Worm (Caenorhabditis elegans): Measurements from ENCODE around the gene cyn-4.

Gene cyn-4

DNA sequence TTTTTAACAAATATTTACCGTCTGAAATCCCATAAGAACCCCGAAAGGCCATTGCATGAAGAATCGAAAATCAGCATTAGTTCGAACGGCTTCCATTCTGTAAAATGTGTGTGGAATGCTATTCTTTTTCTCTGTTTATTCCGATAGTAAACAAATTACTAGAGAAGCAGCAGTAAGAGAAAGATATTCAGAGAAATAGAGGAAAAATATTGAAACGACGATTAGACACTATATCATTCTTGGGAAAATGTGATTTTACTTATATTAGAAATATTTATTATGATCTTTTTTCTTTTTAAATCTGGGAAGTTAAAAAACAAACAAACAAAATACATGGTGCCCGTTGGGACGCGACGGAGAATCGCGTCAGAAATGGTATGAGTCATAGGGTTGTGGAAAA is 28.9 kb downstream of the cyn-4 start, which contains the start of gene M106.8:
M106.8 (minus strand) TSS at position 101 of the 400 bp plus-strand sequence.
- TF ChIP-seq B0310.2 (tag; optimal IDR thresholded peaks at IDR 0.05) (no peak), tra-4 (tag; optimal IDR thresholded peaks at IDR 0.05) (no peak), ama-1 (optimal IDR thresholded peaks at IDR 0.05) (no peak), tbx-37 (GFP tag; conservative IDR thresholded peaks at IDR 0.05) (no peak), ets-7 (tag; optimal IDR thresholded peaks at IDR 0.05) (no peak), flt-1 (GFP tag; IDR thresholded peaks at IDR 0.05) (no peak), hnd-1 (tag; optimal IDR thresholded peaks at IDR 0.05) (no peak), aly-1 (tag; optimal IDR thresholded peaks at IDR 0.05) (no peak), hmg-4 (GFP tag; optimal IDR thresholded peaks at IDR 0.05) (no peak), F13C5.2 (tag; optimal IDR thresholded peaks at IDR 0.05) (no peak), scrt-1 (GFP tag; IDR thresholded peaks at IDR 0.05) (no peak), ceh-13 (GFP tag; optimal IDR thresholded peaks at IDR 0.05) (no peak), ceh-36 (tag; optimal IDR thresholded peaks at IDR 0.05) (no peak), pes-1 (GFP tag; IDR thresholded peaks at IDR 0.05) (no peak), tbx-11 (GFP tag; IDR thresholded peaks at IDR 0.05) (no peak), hmbx-1 (tag; optimal IDR thresholded peaks at IDR 0.05) (no peak), sea-1 (GFP tag; conservative IDR thresholded peaks at IDR 0.05) (no peak)

DNA sequence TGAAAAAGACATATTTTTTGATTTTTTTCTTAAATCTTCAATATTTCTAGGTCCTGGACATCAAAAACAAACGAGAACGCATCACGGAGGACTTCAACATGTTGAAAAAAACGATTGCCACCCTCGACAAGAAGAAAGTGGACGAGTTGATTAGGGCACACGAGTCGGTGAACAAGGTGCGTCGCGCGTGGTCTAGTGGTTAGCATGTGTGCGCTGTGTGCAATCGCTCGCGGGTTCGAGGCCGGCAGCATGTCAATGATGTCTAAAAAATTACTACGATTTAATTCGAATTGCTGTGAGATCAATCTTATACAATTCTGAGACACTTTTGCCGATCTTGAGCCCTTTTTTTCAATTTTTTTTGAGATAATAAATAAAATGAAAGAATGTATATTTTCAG is 32.3 kb downstream of the cyn-4 start:
- TF ChIP-seq ama-1 (optimal IDR thresholded peaks at IDR 0.05) (peak; percentile 89), hmbx-1 (tag; optimal IDR thresholded peaks at IDR 0.05) (peak; percentile 92), ceh-13 (GFP tag; optimal IDR thresholded peaks at IDR 0.05) (peak; percentile 96), tbx-37 (GFP tag; conservative IDR thresholded peaks at IDR 0.05) (peak; percentile 93), pes-1 (GFP tag; IDR thresholded peaks at IDR 0.05) (peak; percentile 96), tra-4 (tag; optimal IDR thresholded peaks at IDR 0.05) (peak; percentile 94), scrt-1 (GFP tag; IDR thresholded peaks at IDR 0.05) (peak; percentile 98), F13C5.2 (tag; optimal IDR thresholded peaks at IDR 0.05) (peak; percentile 97), hnd-1 (tag; optimal IDR thresholded peaks at IDR 0.05) (peak; percentile 91), flt-1 (GFP tag; IDR thresholded peaks at IDR 0.05) (peak; percentile 96), ceh-36 (tag; optimal IDR thresholded peaks at IDR 0.05) (peak; percentile 96), aly-1 (tag; optimal IDR thresholded peaks at IDR 0.05) (peak; percentile 96), tbx-11 (GFP tag; IDR thresholded peaks at IDR 0.05) (peak; percentile 94), B0310.2 (tag; optimal IDR thresholded peaks at IDR 0.05) (peak; percentile 89), ets-7 (tag; optimal IDR thresholded peaks at IDR 0.05) (peak; percentile 83), sea-1 (GFP tag; conservative IDR thresholded peaks at IDR 0.05) (peak; percentile 92), hmg-4 (GFP tag; optimal IDR thresholded peaks at IDR 0.05) (peak; percentile 99)

DNA sequence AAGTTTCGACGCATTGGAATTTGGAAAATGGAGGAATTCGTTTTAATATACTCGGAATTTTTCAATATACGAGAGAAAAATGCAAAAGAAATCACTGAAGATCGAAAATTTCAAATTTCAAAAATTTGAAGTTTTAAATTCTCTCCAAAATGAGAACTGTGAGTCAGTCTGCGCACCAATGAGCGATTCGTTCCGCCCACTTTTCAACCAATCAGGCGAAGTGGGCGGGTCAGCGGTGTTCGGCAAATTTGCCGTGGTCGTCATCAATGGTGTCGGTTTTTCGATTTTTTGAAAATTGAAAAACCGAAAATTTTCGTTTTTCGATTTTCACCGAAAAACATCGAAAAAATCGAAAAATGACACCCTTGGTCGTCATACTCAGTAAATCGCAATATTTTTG is 33.9 kb downstream of the cyn-4 start:
- no peak for TF ChIP-seq hmg-4 (GFP tag; optimal IDR thresholded peaks at IDR 0.05)
- TF ChIP-seq pes-1 (GFP tag; IDR thresholded peaks at IDR 0.05) = no peak
- TF ChIP-seq ceh-13 (GFP tag; optimal IDR thresholded peaks at IDR 0.05) = no peak
- TF ChIP-seq aly-1 (tag; optimal IDR thresholded peaks at IDR 0.05) = no peak
- TF ChIP-seq hnd-1 (tag; optimal IDR thresholded peaks at IDR 0.05) = no peak
- no peak for TF ChIP-seq sea-1 (GFP tag; conservative IDR thresholded peaks at IDR 0.05)
- TF ChIP-seq hmbx-1 (tag; optimal IDR thresholded peaks at IDR 0.05) = no peak
- TF ChIP-seq tbx-37 (GFP tag; conservative IDR thresholded peaks at IDR 0.05) = no peak
- no peak for TF ChIP-seq flt-1 (GFP tag; IDR thresholded peaks at IDR 0.05)
- TF ChIP-seq tra-4 (tag; optimal IDR thresholded peaks at IDR 0.05) = no peak
- no peak for TF ChIP-seq tbx-11 (GFP tag; IDR thresholded peaks at IDR 0.05)
- TF ChIP-seq ceh-36 (tag; optimal IDR thresholded peaks at IDR 0.05) = no peak
- no peak for TF ChIP-seq scrt-1 (GFP tag; IDR thresholded peaks at IDR 0.05)
- no peak for TF ChIP-seq B0310.2 (tag; optimal IDR thresholded peaks at IDR 0.05)
- no peak for TF ChIP-seq F13C5.2 (tag; optimal IDR thresholded peaks at IDR 0.05)
- TF ChIP-seq ama-1 (optimal IDR thresholded peaks at IDR 0.05) = no peak
- no peak for TF ChIP-seq ets-7 (tag; optimal IDR thresholded peaks at IDR 0.05)

DNA sequence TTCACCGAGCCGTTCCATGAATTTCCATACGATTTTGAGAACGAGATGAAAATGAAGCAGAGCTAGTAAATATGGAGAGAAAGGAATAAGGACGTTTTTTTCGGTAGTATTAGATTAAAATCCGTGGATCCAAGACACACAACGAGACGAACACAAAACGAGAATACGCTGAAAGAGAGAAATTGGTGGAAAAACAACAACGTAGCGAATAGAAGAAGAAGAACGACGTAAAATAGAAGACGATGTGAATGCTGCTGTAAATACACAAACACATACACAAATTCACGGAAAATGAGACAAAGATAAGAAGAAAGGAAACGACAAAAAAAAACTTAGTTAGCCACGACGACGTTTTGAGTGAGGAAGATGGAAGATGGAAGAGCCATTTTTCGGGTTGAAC is 37.7 kb downstream of the cyn-4 start:
- TF ChIP-seq scrt-1 (GFP tag; IDR thresholded peaks at IDR 0.05) (no peak), sea-1 (GFP tag; conservative IDR thresholded peaks at IDR 0.05) (no peak), tbx-37 (GFP tag; conservative IDR thresholded peaks at IDR 0.05) (no peak), hmg-4 (GFP tag; optimal IDR thresholded peaks at IDR 0.05) (no peak), ama-1 (optimal IDR thresholded peaks at IDR 0.05) (no peak), aly-1 (tag; optimal IDR thresholded peaks at IDR 0.05) (no peak), ets-7 (tag; optimal IDR thresholded peaks at IDR 0.05) (no peak), tra-4 (tag; optimal IDR thresholded peaks at IDR 0.05) (no peak), hmbx-1 (tag; optimal IDR thresholded peaks at IDR 0.05) (no peak), tbx-11 (GFP tag; IDR thresholded peaks at IDR 0.05) (no peak), F13C5.2 (tag; optimal IDR thresholded peaks at IDR 0.05) (no peak), flt-1 (GFP tag; IDR thresholded peaks at IDR 0.05) (no peak)

DNA sequence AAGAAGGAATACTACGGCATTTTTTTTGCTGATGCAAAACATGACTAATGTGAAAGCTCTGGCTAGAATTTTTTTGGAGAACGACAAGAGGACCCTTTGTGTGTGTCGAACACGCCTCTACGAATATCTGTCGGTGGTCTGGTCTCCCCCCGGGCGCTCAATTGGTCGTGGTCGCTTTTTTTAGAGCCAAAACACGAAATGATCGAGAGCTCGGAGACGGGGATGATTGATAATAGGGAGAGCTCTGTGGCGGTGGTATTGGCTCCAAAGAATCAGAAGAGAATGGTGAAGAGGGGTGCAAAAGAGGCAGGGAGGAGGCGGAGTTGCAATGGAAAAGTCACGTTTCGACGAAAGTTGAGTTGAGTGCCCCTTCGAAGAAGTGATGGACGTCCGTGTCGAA is 42.8 kb downstream of the cyn-4 start:
- TF ChIP-seq hmg-4 (GFP tag; optimal IDR thresholded peaks at IDR 0.05) (no peak), ets-7 (tag; optimal IDR thresholded peaks at IDR 0.05) (no peak), flt-1 (GFP tag; IDR thresholded peaks at IDR 0.05) (no peak), ama-1 (optimal IDR thresholded peaks at IDR 0.05) (no peak), aly-1 (tag; optimal IDR thresholded peaks at IDR 0.05) (no peak), sea-1 (GFP tag; conservative IDR thresholded peaks at IDR 0.05) (no peak), tra-4 (tag; optimal IDR thresholded peaks at IDR 0.05) (no peak), F13C5.2 (tag; optimal IDR thresholded peaks at IDR 0.05) (no peak)

DNA sequence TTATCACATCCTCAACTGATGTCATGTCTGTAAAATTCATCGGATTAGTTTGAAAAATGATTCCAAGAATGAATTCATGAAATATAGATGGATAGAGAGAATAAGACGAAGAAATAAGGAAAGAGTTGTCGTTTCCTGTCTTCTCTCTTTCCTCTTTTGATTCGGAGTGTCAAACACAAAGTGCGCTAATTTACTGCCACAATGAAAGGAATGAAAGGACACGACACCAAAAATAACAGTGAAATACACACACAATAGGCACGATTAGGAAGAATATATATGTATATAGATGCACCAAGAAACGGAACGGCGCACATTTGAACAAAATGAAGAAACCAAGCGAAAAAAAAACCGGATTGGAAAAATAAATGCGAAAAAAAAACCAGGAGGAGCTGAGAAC is 43.3 kb downstream of the cyn-4 start, which contains the start of gene VM106R.1:
VM106R.1 (minus strand) TSS at position 101 of the 400 bp plus-strand sequence.
- TF ChIP-seq hmbx-1 (tag; optimal IDR thresholded peaks at IDR 0.05) = no peak
- TF ChIP-seq ama-1 (optimal IDR thresholded peaks at IDR 0.05) = no peak
- no peak for TF ChIP-seq tbx-37 (GFP tag; conservative IDR thresholded peaks at IDR 0.05)
- no peak for TF ChIP-seq F13C5.2 (tag; optimal IDR thresholded peaks at IDR 0.05)
- TF ChIP-seq flt-1 (GFP tag; IDR thresholded peaks at IDR 0.05) = no peak
- no peak for TF ChIP-seq ceh-36 (tag; optimal IDR thresholded peaks at IDR 0.05)
- no peak for TF ChIP-seq tra-4 (tag; optimal IDR thresholded peaks at IDR 0.05)
- TF ChIP-seq scrt-1 (GFP tag; IDR thresholded peaks at IDR 0.05) = no peak
- TF ChIP-seq ceh-13 (GFP tag; optimal IDR thresholded peaks at IDR 0.05) = no peak
- TF ChIP-seq B0310.2 (tag; optimal IDR thresholded peaks at IDR 0.05) = no peak
- TF ChIP-seq hnd-1 (tag; optimal IDR thresholded peaks at IDR 0.05) = no peak
- no peak for TF ChIP-seq hmg-4 (GFP tag; optimal IDR thresholded peaks at IDR 0.05)
- TF ChIP-seq tbx-11 (GFP tag; IDR thresholded peaks at IDR 0.05) = no peak
- TF ChIP-seq ets-7 (tag; optimal IDR thresholded peaks at IDR 0.05) = no peak
- TF ChIP-seq pes-1 (GFP tag; IDR thresholded peaks at IDR 0.05) = no peak
- TF ChIP-seq aly-1 (tag; optimal IDR thresholded peaks at IDR 0.05) = no peak
- no peak for TF ChIP-seq sea-1 (GFP tag; conservative IDR thresholded peaks at IDR 0.05)

DNA sequence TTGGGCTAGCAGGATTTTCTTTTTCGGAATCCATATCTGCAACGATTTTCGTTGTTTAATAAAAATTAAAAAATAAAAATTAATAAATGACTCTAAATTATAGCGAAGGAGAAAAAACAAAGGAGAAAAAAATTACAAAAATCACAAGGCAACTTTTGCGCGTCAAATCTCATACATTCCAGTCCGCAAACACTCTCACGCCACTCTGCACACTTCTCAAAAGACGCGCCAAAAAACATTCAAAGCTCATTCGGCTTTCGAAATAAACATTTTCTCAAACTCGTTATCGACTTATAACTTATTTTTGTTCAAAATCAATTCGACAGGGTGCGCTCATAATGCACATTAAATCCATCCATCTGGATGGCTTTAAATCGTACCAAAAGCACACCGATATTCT is 48.4 kb downstream of the cyn-4 start, which contains the start of the genes R06F6.12 and mix-1:
R06F6.12 (minus strand) TSS at position 36 of the 400 bp plus-strand sequence.
mix-1 (plus strand) TSS at position 201 of the 400 bp plus-strand sequence.
- TF ChIP-seq ama-1 (optimal IDR thresholded peaks at IDR 0.05) (no peak), F13C5.2 (tag; optimal IDR thresholded peaks at IDR 0.05) (peak; percentile 20), pes-1 (GFP tag; IDR thresholded peaks at IDR 0.05) (peak; percentile 62; the same call in 1 of the 2 replicates), scrt-1 (GFP tag; IDR thresholded peaks at IDR 0.05) (no peak)
